Worm (Caenorhabditis elegans) whole organism, L1 larva: ENCODE results near the gene rab-6.1.
A peak's percentile ranks its signal among the peaks of the same experiment; 100 is the strongest.

Experiments used
- blmp-1 ChIP-seq: fragments of 150-350 bp; optimal IDR thresholded peaks from 2 replicates; lab custom pipeline; 2014; ENCODE audit warnings: missing biosample characterization, missing genetic modification characterization
- ceh-8 ChIP-seq: fragments of 200-800 bp; sonication (Bioruptor generic); optimal IDR thresholded peaks from 2 replicates; lab custom pipeline; 2018; ENCODE audit warnings: mild to moderate bottlenecking, missing genetic modification characterization, moderate library complexity, missing compliant biosample characterization
- efl-3 ChIP-seq: fragments of 200-800 bp; sonication (Bioruptor generic); optimal IDR thresholded peaks from 2 replicates; lab custom pipeline; 2018; ENCODE audit warnings: mild to moderate bottlenecking, missing genetic modification characterization, missing compliant biosample characterization
- egl-13 ChIP-seq: sonication (generic microtip); optimal IDR thresholded peaks from 2 replicates; lab custom pipeline; 2016; ENCODE audit warnings: missing genotype, missing genetic modification reagents, missing genetic modification characterization, missing compliant biosample characterization
- elt-2 ChIP-seq: sonication (generic microtip); optimal IDR thresholded peaks from 2 replicates; lab custom pipeline; 2016; ENCODE audit warnings: missing genetic modification characterization, mild to moderate bottlenecking, inconsistent platforms, missing compliant biosample characterization, missing genetic modification reagents
- fkh-4 ChIP-seq: sonication (generic microtip); optimal IDR thresholded peaks from 2 replicates; lab custom pipeline; 2016; ENCODE audit warnings: missing compliant biosample characterization, missing genetic modification characterization, borderline replicate concordance
- fos-1 ChIP-seq: fragments of 150-350 bp; optimal IDR thresholded peaks from 2 replicates; lab custom pipeline; 2014; ENCODE audit warnings: missing biosample characterization, missing genetic modification characterization
- lin-15B ChIP-seq: fragments of 150-350 bp; sonication (generic microtip); optimal IDR thresholded peaks from 3 replicates; lab custom pipeline; 2014; ENCODE audit warnings: missing biosample characterization, missing genetic modification characterization
- nhr-47 ChIP-seq: sonication (generic microtip); optimal IDR thresholded peaks from 2 replicates; lab custom pipeline; 2016; ENCODE audit warnings: mild to moderate bottlenecking, missing genetic modification characterization, moderate library complexity, missing compliant biosample characterization
- nhr-90 ChIP-seq: sonication (generic microtip); optimal IDR thresholded peaks from 2 replicates; lab custom pipeline; 2016; ENCODE audit warnings: mild to moderate bottlenecking, missing genetic modification characterization, missing compliant biosample characterization; ENCODE audit not compliant: poor library complexity
- pqm-1 ChIP-seq: sonication (generic microtip); optimal IDR thresholded peaks from 3 replicates; lab custom pipeline; 2017; ENCODE audit warnings: missing biosample characterization, missing genetic modification characterization
- rnt-1 ChIP-seq: sonication (generic microtip); optimal IDR thresholded peaks from 2 replicates; lab custom pipeline; 2016; ENCODE audit warnings: mild to moderate bottlenecking, missing genetic modification characterization, moderate library complexity, missing compliant biosample characterization
- sox-4 ChIP-seq: sonication (generic microtip); optimal IDR thresholded peaks from 2 replicates; lab custom pipeline; 2016; ENCODE audit warnings: missing genetic modification characterization, missing compliant biosample characterization
- tbx-2 ChIP-seq: sonication (generic microtip); optimal IDR thresholded peaks from 2 replicates; lab custom pipeline; 2016; ENCODE audit warnings: missing genetic modification characterization, missing compliant biosample characterization
- unc-130 ChIP-seq: fragments of 150-350 bp; optimal IDR thresholded peaks from 2 replicates; lab custom pipeline; 2017; ENCODE audit warnings: missing biosample characterization, missing genetic modification characterization, inconsistent platforms
- ztf-11 ChIP-seq, 2 experiments: sonication (generic microtip); optimal IDR thresholded peaks; 2 replicates each; lab custom pipeline; 2016 to 2017; ENCODE audit warnings: missing genetic modification characterization in 2 of 2, missing biosample characterization in 1 of 2, missing compliant biosample characterization in 1 of 2

rab-6.1 gene

ce11 chrIII:8956146-8956646 is 49.6 kb downstream of the rab-6.1 start, which contains the start of the genes ZK643.5 and ZK643.2 (continued):
- TF ChIP-seq pqm-1 (no peak), lin-15B (tag; lab: Kevin White, UChicago) (peak; percentile 37), fos-1 (tag; lab: Kevin White, UChicago) (peak; percentile 21), ztf-11 (tag; optimal IDR thresholded peaks at IDR 0.05; lab: Kevin White, UChicago) (peak in 1 of 2 experiments; percentile 7), blmp-1 (tag; lab: Kevin White, UChicago) (peak; percentile 70), fkh-4 (tag; lab: Kevin White, UChicago) (no peak), egl-13 (peak; percentile 65), nhr-47 (tag; lab: Kevin White, UChicago) (peak; percentile 76), tbx-2 (tag; lab: Kevin White, UChicago) (peak; percentile 72), rnt-1 (tag; lab: Kevin White, UChicago) (peak; percentile 68), unc-130 (peak; percentile 26)

DNA sequence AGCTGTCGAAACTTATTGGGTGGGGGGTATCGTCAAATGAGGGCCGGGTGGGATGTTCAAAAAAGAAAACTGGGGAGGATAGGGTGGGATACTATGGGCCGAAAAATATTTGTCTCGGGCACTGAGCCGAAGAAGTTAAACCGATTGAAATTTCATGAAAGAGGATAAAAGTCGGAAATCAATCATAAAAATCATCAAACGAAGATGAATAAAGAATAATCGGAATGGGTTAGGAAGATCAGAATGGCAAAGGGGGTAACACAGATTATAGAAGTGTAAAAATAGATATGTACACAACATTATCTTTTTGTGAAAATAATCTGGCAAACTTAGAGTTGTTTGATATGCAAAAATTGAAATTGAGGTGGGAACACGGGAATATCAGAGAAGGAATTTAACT is 50.2 kb downstream of the rab-6.1 start:
- TF ChIP-seq nhr-90 (tag; lab: Kevin White, UChicago) (no peak), efl-3 (no peak), elt-2 (tag; lab: Kevin White, UChicago) (no peak), sox-4 (no peak), ceh-8 (no peak)
